Fruit fly (Drosophila melanogaster) whole organism, embryonic: ENCODE results near the gene Hmr.
A peak's percentile ranks its signal among the peaks of the same experiment; 100 is the strongest.

ENCODE experiments used
- Abd-B ChIP-seq: fragments of 200-800 bp; sonication (Bioruptor generic); optimal IDR thresholded peaks from 2 replicates; lab custom pipeline; 2018; ENCODE audit warnings: missing biosample characterization, mild to moderate bottlenecking, missing genetic modification characterization, moderate library complexity
- Antp ChIP-seq: fragments of 200-800 bp; sonication (Bioruptor generic); optimal IDR thresholded peaks from 3 replicates; lab custom pipeline; 2016; ENCODE audit warnings: missing biosample characterization, missing genetic modification characterization
- Bteb2 ChIP-seq: fragments of 200-800 bp; sonication (Bioruptor generic); optimal IDR thresholded peaks from 2 replicates; lab custom pipeline; 2016; ENCODE audit warnings: missing biosample characterization, missing genetic modification characterization
- CG10267 ChIP-seq: fragments of 200-800 bp; sonication (Bioruptor generic); optimal IDR thresholded peaks from 2 replicates; lab custom pipeline; 2018; ENCODE audit warnings: missing biosample characterization, mild to moderate bottlenecking, missing genetic modification characterization, moderate library complexity
- CG12659 ChIP-seq: fragments of 200-800 bp; sonication (Bioruptor generic); optimal IDR thresholded peaks from 3 replicates; lab custom pipeline; 2017; ENCODE audit warnings: mild to moderate bottlenecking, missing biosample characterization, missing genetic modification reagents, missing genetic modification characterization
- CG13624 ChIP-seq: fragments of 200-800 bp; sonication (Bioruptor generic); optimal IDR thresholded peaks from 2 replicates; lab custom pipeline; 2016; ENCODE audit warnings: missing biosample characterization, missing genetic modification characterization
- CG17359 ChIP-seq: fragments of 200-800 bp; sonication (Bioruptor generic); optimal IDR thresholded peaks from 3 replicates; lab custom pipeline; 2018; ENCODE audit warnings: missing biosample characterization, mild to moderate bottlenecking, missing genetic modification characterization, moderate library complexity
- CG17802 ChIP-seq: fragments of 200-800 bp; sonication (Bioruptor generic); optimal IDR thresholded peaks from 2 replicates; lab custom pipeline; 2018; ENCODE audit warnings: missing biosample characterization, mild to moderate bottlenecking, missing genetic modification characterization, moderate library complexity
- CG17829 ChIP-seq: fragments of 200-800 bp; optimal IDR thresholded peaks from 2 replicates; lab custom pipeline; 2019; ENCODE audit warnings: missing biosample characterization, mild to moderate bottlenecking, missing genetic modification characterization, moderate library complexity
- CG1792 ChIP-seq: fragments of 200-800 bp; sonication (Bioruptor generic); optimal IDR thresholded peaks from 2 replicates; lab custom pipeline; 2016; ENCODE audit warnings: missing biosample characterization, missing genetic modification characterization
- CG18476 ChIP-seq: fragments of 200-800 bp; sonication (Bioruptor generic); optimal IDR thresholded peaks from 2 replicates; lab custom pipeline; 2016; ENCODE audit warnings: missing biosample characterization, mild to moderate bottlenecking, missing genetic modification characterization
- CG18599 ChIP-seq: fragments of 200-800 bp; sonication (Bioruptor generic); optimal IDR thresholded peaks from 3 replicates; lab custom pipeline; 2017; ENCODE audit warnings: missing biosample characterization, missing genetic modification characterization, mild to moderate bottlenecking, moderate library complexity, missing genetic modification reagents
- CG2116 ChIP-seq: fragments of 200-800 bp; sonication (Bioruptor generic); optimal IDR thresholded peaks from 3 replicates; lab custom pipeline; 2018; ENCODE audit warnings: missing biosample characterization, mild to moderate bottlenecking, missing genetic modification characterization
- CG30020 ChIP-seq: fragments of 200-800 bp; optimal IDR thresholded peaks from 2 replicates; lab custom pipeline; 2019; ENCODE audit warnings: missing biosample characterization, mild to moderate bottlenecking, missing genetic modification characterization, moderate library complexity
- CG5180 ChIP-seq: fragments of 200-800 bp; sonication (Bioruptor generic); optimal IDR thresholded peaks from 3 replicates; lab custom pipeline; 2017; ENCODE audit warnings: missing biosample characterization, missing genetic modification characterization, mild to moderate bottlenecking, moderate library complexity, missing genetic modification reagents
- CG6175 ChIP-seq: fragments of 200-800 bp; sonication (Bioruptor generic); IDR thresholded peaks from 3 replicates; pipeline ENCODE4 v1.3.6; 2022; ENCODE audit warnings: missing biosample characterization, missing genetic modification characterization
- CG7556 ChIP-seq: fragments of 200-800 bp; sonication (Bioruptor generic); optimal IDR thresholded peaks from 2 replicates; lab custom pipeline; 2017; ENCODE audit warnings: missing biosample characterization, mild to moderate bottlenecking, missing genetic modification characterization
- CG7839 ChIP-seq: fragments of 200-800 bp; sonication (Bioruptor generic); optimal IDR thresholded peaks from 3 replicates; lab custom pipeline; 2018; ENCODE audit warnings: missing biosample characterization, mild to moderate bottlenecking, missing genetic modification characterization, moderate library complexity
- CG9727 ChIP-seq: fragments of 200-800 bp; sonication (Bioruptor generic); optimal IDR thresholded peaks from 3 replicates; lab custom pipeline; 2017; ENCODE audit warnings: missing biosample characterization, mild to moderate bottlenecking, missing genetic modification characterization
- D19A ChIP-seq: fragments of 200-800 bp; optimal IDR thresholded peaks from 3 replicates; lab custom pipeline; 2019; ENCODE audit warnings: missing biosample characterization, mild to moderate bottlenecking, missing genetic modification characterization, moderate library complexity
- Dek ChIP-seq: fragments of 200-800 bp; sonication (Bioruptor generic); optimal IDR thresholded peaks from 3 replicates; lab custom pipeline; 2019; ENCODE audit warnings: missing biosample characterization, mild to moderate bottlenecking, missing genetic modification characterization, moderate library complexity
- Eip74EF ChIP-seq, 2 experiments: fragments of 200-800 bp in 1 of 2; fragments of >200 bp in 1 of 2; sonication (Bioruptor generic) in 1 of 2; optimal IDR thresholded peaks; 2 replicates each; lab custom pipeline; 2017 to 2019; ENCODE audit warnings: missing biosample characterization in 2 of 2, missing genetic modification characterization in 2 of 2, mild to moderate bottlenecking in 1 of 2, moderate library complexity in 1 of 2
- Fer1 ChIP-seq: fragments of 200-800 bp; sonication (Bioruptor generic); optimal IDR thresholded peaks from 2 replicates; lab custom pipeline; 2017; ENCODE audit warnings: missing biosample characterization, mild to moderate bottlenecking, missing genetic modification characterization
- HHEX ChIP-seq: fragments of 200-800 bp; sonication (Bioruptor generic); optimal IDR thresholded peaks from 3 replicates; lab custom pipeline; 2017; ENCODE audit warnings: missing biosample characterization, mild to moderate bottlenecking, missing genetic modification characterization, missing genetic modification reagents
- Hr3 ChIP-seq: fragments of 200-800 bp; sonication (Bioruptor generic); optimal IDR thresholded peaks from 3 replicates; lab custom pipeline; 2016; ENCODE audit warnings: missing biosample characterization, missing genetic modification characterization
- NfI ChIP-seq: fragments of 200-800 bp; sonication (Bioruptor generic); optimal IDR thresholded peaks from 3 replicates; lab custom pipeline; 2018; ENCODE audit warnings: missing biosample characterization, mild to moderate bottlenecking, missing genetic modification characterization, moderate library complexity
- PHDP ChIP-seq: fragments of 200-800 bp; sonication (Bioruptor generic); optimal IDR thresholded peaks from 3 replicates; lab custom pipeline; 2018; ENCODE audit warnings: missing biosample characterization, mild to moderate bottlenecking, missing genetic modification characterization, moderate library complexity
- Six4 ChIP-seq: fragments of 200-800 bp; sonication (Bioruptor generic); optimal IDR thresholded peaks from 2 replicates; lab custom pipeline; 2016; ENCODE audit warnings: missing biosample characterization, missing genetic modification characterization
- Sox100B ChIP-seq: fragments of 200-800 bp; sonication (Bioruptor generic); optimal IDR thresholded peaks from 3 replicates; lab custom pipeline; 2018; ENCODE audit warnings: missing biosample characterization, mild to moderate bottlenecking, missing genetic modification characterization
- Spps ChIP-seq: fragments of 200-800 bp; sonication (Bioruptor generic); optimal IDR thresholded peaks from 2 replicates; lab custom pipeline; 2018; ENCODE audit warnings: missing biosample characterization, mild to moderate bottlenecking, missing genetic modification characterization
- Trl ChIP-seq, 3 experiments: fragments of >200 bp in 2 of 3; fragments of 200-800 bp in 1 of 3; sonication (Bioruptor generic) in 1 of 3; optimal IDR thresholded peaks; 2 replicates in 1 of 3; 3 replicates in 2 of 3; lab custom pipeline; 2016 to 2017; ENCODE audit warnings: missing biosample characterization in 1 of 3, missing genetic modification characterization in 1 of 3
- Xbp1 ChIP-seq: fragments of 200-800 bp; sonication (Bioruptor generic); optimal IDR thresholded peaks from 3 replicates; lab custom pipeline; 2016; ENCODE audit warnings: missing biosample characterization, mild to moderate bottlenecking, missing genetic modification characterization
- bbx ChIP-seq: fragments of 200-800 bp; sonication (Bioruptor generic); IDR thresholded peaks from 2 replicates; pipeline ENCODE4 v1.3.6; 2022; ENCODE audit warnings: missing biosample characterization, missing genetic modification characterization; ENCODE audit not compliant: partially characterized antibody
- chif ChIP-seq, 2 experiments: fragments of 200-800 bp; sonication (Bioruptor generic); optimal IDR thresholded peaks; 3 replicates each; lab custom pipeline; 2016; ENCODE audit warnings: missing biosample characterization in 2 of 2, missing genetic modification characterization in 2 of 2
- disco-r ChIP-seq: fragments of 200-800 bp; sonication (Bioruptor generic); optimal IDR thresholded peaks from 2 replicates; lab custom pipeline; 2016; ENCODE audit warnings: missing biosample characterization, missing genetic modification characterization
- ewg ChIP-seq: fragments of 200-800 bp; sonication (Bioruptor generic); optimal IDR thresholded peaks from 3 replicates; lab custom pipeline; 2017; ENCODE audit warnings: mild to moderate bottlenecking, missing biosample characterization, missing genetic modification reagents, missing genetic modification characterization
- gcm ChIP-seq: fragments of 200-800 bp; sonication (Bioruptor generic); optimal IDR thresholded peaks from 2 replicates; lab custom pipeline; 2019; ENCODE audit warnings: missing biosample characterization, mild to moderate bottlenecking, missing genetic modification characterization, moderate library complexity
- hkb ChIP-seq, 2 experiments: fragments of 200-800 bp in 1 of 2; fragments of >200 bp in 1 of 2; sonication (Bioruptor generic) in 1 of 2; IDR thresholded peaks in 1 of 2; optimal IDR thresholded peaks in 1 of 2; 2 replicates each; pipeline versions ENCODE4 v1.3.6 to Lab custom; 2017 to 2022; ENCODE audit warnings: missing biosample characterization in 1 of 2, missing genetic modification characterization in 1 of 2
- lilli ChIP-seq: fragments of 200-800 bp; sonication (Bioruptor generic); optimal IDR thresholded peaks from 3 replicates; lab custom pipeline; 2016; ENCODE audit warnings: missing biosample characterization, missing genetic modification characterization
- maf-S ChIP-seq: fragments of 200-800 bp; sonication (Bioruptor generic); optimal IDR thresholded peaks from 2 replicates; lab custom pipeline; 2016; ENCODE audit warnings: missing biosample characterization, missing genetic modification characterization
- nmo ChIP-seq: fragments of 200-800 bp; sonication (Bioruptor generic); optimal IDR thresholded peaks from 2 replicates; lab custom pipeline; 2018; ENCODE audit warnings: missing biosample characterization, mild to moderate bottlenecking, missing genetic modification characterization, moderate library complexity
- sens-2 ChIP-seq: fragments of 200-800 bp; sonication (Bioruptor generic); IDR thresholded peaks from 2 replicates; pipeline ENCODE4 v1.3.6; 2022; ENCODE audit warnings: missing biosample characterization, missing genetic modification characterization
- seq ChIP-seq: fragments of 200-800 bp; sonication (Bioruptor generic); IDR thresholded peaks from 2 replicates; pipeline ENCODE4 v1.3.6; 2022; ENCODE audit warnings: missing biosample characterization, missing genetic modification characterization
- so ChIP-seq: fragments of 200-800 bp; sonication (Bioruptor generic); IDR thresholded peaks from 3 replicates; pipeline ENCODE4 v1.3.6; 2022; ENCODE audit warnings: missing biosample characterization, missing genetic modification characterization
- tap ChIP-seq: fragments of 200-800 bp; optimal IDR thresholded peaks from 3 replicates; lab custom pipeline; 2019; ENCODE audit warnings: missing biosample characterization, mild to moderate bottlenecking, missing genetic modification characterization, moderate library complexity
- tio ChIP-seq: fragments of 200-800 bp; sonication (Bioruptor generic); optimal IDR thresholded peaks from 2 replicates; lab custom pipeline; 2017; ENCODE audit warnings: missing biosample characterization, missing genetic modification characterization, inconsistent platforms
- tup ChIP-seq: fragments of 200-800 bp; sonication (Bioruptor generic); optimal IDR thresholded peaks from 2 replicates; lab custom pipeline; 2016; ENCODE audit warnings: missing biosample characterization, mild to moderate bottlenecking, missing genetic modification characterization, moderate library complexity
- unpg ChIP-seq: fragments of 200-800 bp; sonication (Bioruptor generic); optimal IDR thresholded peaks from 3 replicates; lab custom pipeline; 2018; ENCODE audit warnings: missing biosample characterization, mild to moderate bottlenecking, missing genetic modification characterization, moderate library complexity

Gene Hmr

dm6 chrX:10628874-10629273, 33.2 kb upstream of the Hmr start (continued):
- TF ChIP-seq HHEX (GFP tag; lab: Kevin White, UChicago): peak; percentile 33
- peak; percentile 67 for TF ChIP-seq CG7839
- peak; percentile 3 for TF ChIP-seq CG2116 (GFP tag; lab: Kevin White, UChicago)
- TF ChIP-seq PHDP: peak; percentile 54
- peak; percentile 20 for TF ChIP-seq Bteb2
- no peak for TF ChIP-seq so (GFP tag; lab: Robert Waterston, UW)
- no peak for TF ChIP-seq ewg (GFP tag; lab: Kevin White, UChicago)
- peak; percentile 4 for TF ChIP-seq Six4 (GFP tag; lab: Kevin White, UChicago)
- TF ChIP-seq bbx (GFP tag; lab: Robert Waterston, UW): no peak
- peak; percentile 1 for TF ChIP-seq maf-S (GFP tag; lab: Kevin White, UChicago)
- peak; percentile 82 for TF ChIP-seq CG7556
- peak; percentile 47 for TF ChIP-seq CG17359 (tag; lab: Kevin White, UChicago)
- no peak for TF ChIP-seq tup (GFP tag; lab: Kevin White, UChicago)
- TF ChIP-seq Hr3 (GFP tag; lab: Kevin White, UChicago): peak; percentile 16
- TF ChIP-seq Eip74EF (GFP tag; optimal IDR thresholded peaks at IDR 0.05; lab: Kevin White, UChicago): peak in 1 of 2 experiments; percentile 14
- TF ChIP-seq tap (tag; lab: Kevin White, UChicago): no peak
- peak; percentile 69 for TF ChIP-seq tio (GFP tag; lab: Kevin White, UChicago)
- 0 out of 2 replicates have a peak, but pooled peaks have one; percentile 19 for TF ChIP-seq seq
- peak; percentile 69 for TF ChIP-seq CG9727 (GFP tag; lab: Kevin White, UChicago)
- peak; percentile 30 for TF ChIP-seq CG13624
- TF ChIP-seq chif (GFP tag; optimal IDR thresholded peaks at IDR 0.05; lab: Kevin White, UChicago): peak in 1 of 2 experiments; percentile 36
- TF ChIP-seq CG30020 (tag; lab: Kevin White, UChicago): no peak
- TF ChIP-seq hkb (optimal IDR thresholded peaks at IDR 0.05; lab: Kevin White, UChicago): no peak
- TF ChIP-seq hkb (GFP tag; IDR thresholded peaks at IDR 0.05; lab: Robert Waterston, UW): 0 out of 2 replicates have a peak, but pooled peaks have one; percentile 37
- TF ChIP-seq CG18476 (GFP tag; lab: Kevin White, UChicago): peak; percentile 50
- TF ChIP-seq Sox100B (GFP tag; lab: Kevin White, UChicago): peak; percentile 56
- TF ChIP-seq NfI (GFP tag; lab: Kevin White, UChicago): peak; percentile 30
- TF ChIP-seq gcm (GFP tag; lab: Kevin White, UChicago): peak; percentile 3
- peak; percentile 78 for TF ChIP-seq CG18599 (GFP tag; lab: Kevin White, UChicago)
- TF ChIP-seq Dek (tag; lab: Kevin White, UChicago): peak; percentile 41
- no peak for TF ChIP-seq disco-r (GFP tag; lab: Kevin White, UChicago)
- peak; percentile 57 for TF ChIP-seq nmo (GFP tag; lab: Kevin White, UChicago)
- TF ChIP-seq Trl (optimal IDR thresholded peaks at IDR 0.05; lab: Kevin White, UChicago): no peak
- peak; percentile 45 for TF ChIP-seq Trl (GFP tag; optimal IDR thresholded peaks at IDR 0.05; lab: Kevin White, UChicago)
- TF ChIP-seq CG10267 (tag; lab: Kevin White, UChicago): peak; percentile 46
- no peak for TF ChIP-seq CG17802 (tag; lab: Kevin White, UChicago)
- TF ChIP-seq CG12659: peak; percentile 42
- TF ChIP-seq CG1792 (GFP tag; lab: Kevin White, UChicago): no peak
- TF ChIP-seq D19A (tag; lab: Kevin White, UChicago): peak; percentile 28
- peak; percentile 35 for TF ChIP-seq Xbp1 (GFP tag; lab: Kevin White, UChicago)
- TF ChIP-seq Abd-B: peak; percentile 3
- TF ChIP-seq Antp (GFP tag; lab: Kevin White, UChicago): no peak
- peak; percentile 4 for TF ChIP-seq CG17829
- peak; percentile 9 for TF ChIP-seq CG5180 (GFP tag; lab: Kevin White, UChicago)
- peak; percentile 51 for TF ChIP-seq unpg (GFP tag; lab: Kevin White, UChicago)
- peak; percentile 29 for TF ChIP-seq Spps (tag; lab: Kevin White, UChicago)
- no peak for TF ChIP-seq CG6175
- no peak for TF ChIP-seq sens-2
- TF ChIP-seq Fer1 (GFP tag; lab: Kevin White, UChicago): peak; percentile 60
- TF ChIP-seq lilli (GFP tag; lab: Kevin White, UChicago): peak; percentile 60
